Worm (Caenorhabditis elegans): ENCODE measurements around the gene T09A5.4.

T09A5.4 gene

DNA sequence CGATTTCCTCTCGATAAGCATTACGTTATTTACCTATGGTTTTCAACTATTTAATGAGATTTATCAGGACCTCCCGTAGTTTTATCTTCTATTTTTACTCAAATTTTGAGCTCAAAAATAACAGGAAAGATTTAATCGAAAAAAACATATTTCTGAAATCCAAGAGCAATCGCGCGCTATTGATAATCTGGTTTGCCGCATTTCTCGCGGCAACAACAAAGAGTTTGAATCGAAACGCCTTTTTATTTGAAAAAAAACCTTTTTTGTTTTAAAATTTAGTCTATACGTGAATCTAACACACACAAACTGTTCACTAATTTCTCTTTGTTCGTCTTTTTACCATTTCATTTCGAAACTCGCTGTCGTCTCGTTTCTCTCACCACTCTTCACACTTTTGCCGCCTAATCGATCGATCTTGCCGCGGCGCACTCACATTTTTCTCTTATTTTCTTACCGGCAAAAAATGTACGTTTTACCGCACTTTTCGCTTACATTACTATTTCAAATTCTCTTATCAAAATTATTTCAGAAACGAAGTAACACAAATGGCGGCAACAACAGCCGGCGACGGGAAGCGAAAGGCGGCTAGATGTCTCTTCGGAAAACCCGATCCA is 29.7 kb upstream of the T09A5.4 start, which contains the start of gene cki-2:
cki-2 (plus strand) TSS at position 337 of the 614 bp plus-strand sequence.
- TF ChIP-seq ces-1 (GFP tag; optimal IDR thresholded peaks at IDR 0.05): peak; percentile 71
- no peak for TF ChIP-seq ceh-39 (tag; optimal IDR thresholded peaks at IDR 0.05)
- TF ChIP-seq nhr-2 (tag; optimal IDR thresholded peaks at IDR 0.05): no peak
- TF ChIP-seq ceh-83 (GFP tag; optimal IDR thresholded peaks at IDR 0.05): no peak
- TF ChIP-seq mls-2 (tag; optimal IDR thresholded peaks at IDR 0.05): no peak
- no peak for TF ChIP-seq sem-2 (GFP tag; optimal IDR thresholded peaks at IDR 0.05)
- TF ChIP-seq unc-120 (tag; optimal IDR thresholded peaks at IDR 0.05; ENCODE audit: poor library complexity, severe bottlenecking): no peak
- no peak for TF ChIP-seq sptf-1 (tag; optimal IDR thresholded peaks at IDR 0.05)
- peak; percentile 22 for TF ChIP-seq mep-1 (tag; optimal IDR thresholded peaks at IDR 0.05)
- TF ChIP-seq nhr-76 (tag; optimal IDR thresholded peaks at IDR 0.05): no peak
- TF ChIP-seq blmp-1 (tag; optimal IDR thresholded peaks at IDR 0.05): no peak
- TF ChIP-seq mab-5 (tag; optimal IDR thresholded peaks at IDR 0.05): no peak

DNA sequence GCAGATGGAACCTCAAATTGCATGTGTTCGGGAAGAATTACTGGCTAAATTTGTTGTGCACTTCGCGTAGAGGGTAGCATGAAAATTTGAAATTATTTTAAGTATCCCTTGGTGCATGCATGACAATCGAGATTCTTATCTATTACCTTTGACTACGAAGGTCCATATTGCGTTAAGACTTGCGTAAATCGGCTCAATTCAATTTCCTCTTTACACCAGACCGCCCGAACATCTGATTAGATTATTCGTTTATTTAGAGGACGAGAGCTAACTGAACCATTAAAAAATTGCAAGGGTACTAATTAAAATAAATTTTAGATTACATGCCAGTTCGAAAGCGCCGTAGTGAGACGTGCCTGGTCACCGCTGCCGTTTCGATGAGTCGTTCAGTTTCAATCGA is 28.4 kb upstream of the T09A5.4 start:
- TF ChIP-seq lin-32 (GFP tag; optimal IDR thresholded peaks at IDR 0.05): no peak
- no peak for TF ChIP-seq ham-2 (GFP tag; optimal IDR thresholded peaks at IDR 0.05)
- TF ChIP-seq lin-13 (tag; optimal IDR thresholded peaks at IDR 0.05): no peak
- TF ChIP-seq ces-1 (GFP tag; optimal IDR thresholded peaks at IDR 0.05): peak; percentile 87
- TF ChIP-seq hlh-1 (tag; optimal IDR thresholded peaks at IDR 0.05): no peak
- no peak for TF ChIP-seq ceh-83 (GFP tag; optimal IDR thresholded peaks at IDR 0.05)
- no peak for TF ChIP-seq unc-62 (GFP tag; optimal IDR thresholded peaks at IDR 0.05)
- TF ChIP-seq sptf-1 (tag; optimal IDR thresholded peaks at IDR 0.05): no peak
- TF ChIP-seq ztf-11 (tag; optimal IDR thresholded peaks at IDR 0.05): no peak
- peak; percentile 36 for TF ChIP-seq nhr-2 (tag; optimal IDR thresholded peaks at IDR 0.05)
- TF ChIP-seq blmp-1 (tag; optimal IDR thresholded peaks at IDR 0.05): no peak
- no peak for TF ChIP-seq drap-1 (GFP tag; optimal IDR thresholded peaks at IDR 0.05)
- peak; percentile 9 for TF ChIP-seq cnd-1 (tag; optimal IDR thresholded peaks at IDR 0.05)
- TF ChIP-seq snpc-4 (tag; optimal IDR thresholded peaks at IDR 0.05): no peak

DNA sequence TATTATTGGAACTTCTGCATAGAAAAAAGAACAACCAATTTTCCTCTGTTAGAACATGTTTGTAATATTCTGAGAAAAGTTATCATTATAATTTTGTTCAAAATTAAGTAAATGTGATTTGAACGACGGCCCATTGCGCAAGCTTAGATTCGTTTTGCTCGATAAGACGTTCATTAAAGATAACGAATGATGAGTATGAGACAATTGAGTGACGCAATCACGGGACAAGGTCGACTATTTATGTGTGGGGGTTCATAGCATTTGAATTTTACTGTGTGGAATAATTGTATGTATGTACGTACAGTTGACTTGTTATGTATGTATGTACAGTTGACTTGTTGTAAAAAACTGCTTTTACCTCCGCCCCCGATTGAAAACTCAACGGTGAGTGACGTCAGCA is 26.6 kb upstream of the T09A5.4 start:
- TF ChIP-seq nhr-28 (tag; optimal IDR thresholded peaks at IDR 0.05): no peak
- TF ChIP-seq ceh-39 (tag; optimal IDR thresholded peaks at IDR 0.05): no peak
- no peak for TF ChIP-seq tbx-8 (GFP tag; optimal IDR thresholded peaks at IDR 0.05)
- TF ChIP-seq elt-3 (tag; optimal IDR thresholded peaks at IDR 0.05): no peak
- no peak for TF ChIP-seq ztf-11 (tag; optimal IDR thresholded peaks at IDR 0.05)
- peak; percentile 40 for TF ChIP-seq unc-62 (GFP tag; optimal IDR thresholded peaks at IDR 0.05)
- peak; percentile 79 for TF ChIP-seq elt-1 (tag; optimal IDR thresholded peaks at IDR 0.05; ENCODE audit: borderline replicate concordance, insufficient read depth)
- no peak for TF ChIP-seq sptf-1 (tag; optimal IDR thresholded peaks at IDR 0.05)
- no peak for TF ChIP-seq sem-2 (GFP tag; optimal IDR thresholded peaks at IDR 0.05)
- TF ChIP-seq hlh-1 (tag; optimal IDR thresholded peaks at IDR 0.05): no peak
- TF ChIP-seq nhr-12 (tag; optimal IDR thresholded peaks at IDR 0.05): no peak
- TF ChIP-seq nhr-2 (tag; optimal IDR thresholded peaks at IDR 0.05): peak; percentile 39
- no peak for TF ChIP-seq nhr-76 (tag; optimal IDR thresholded peaks at IDR 0.05)
- TF ChIP-seq flh-1 (GFP tag; optimal IDR thresholded peaks at IDR 0.05): no peak
- peak; percentile 82 for TF ChIP-seq zip-8 (tag; optimal IDR thresholded peaks at IDR 0.05)
- no peak for TF ChIP-seq M03D4.4 (tag; optimal IDR thresholded peaks at IDR 0.05)
- no peak for TF ChIP-seq snpc-4 (tag; optimal IDR thresholded peaks at IDR 0.05)

DNA sequence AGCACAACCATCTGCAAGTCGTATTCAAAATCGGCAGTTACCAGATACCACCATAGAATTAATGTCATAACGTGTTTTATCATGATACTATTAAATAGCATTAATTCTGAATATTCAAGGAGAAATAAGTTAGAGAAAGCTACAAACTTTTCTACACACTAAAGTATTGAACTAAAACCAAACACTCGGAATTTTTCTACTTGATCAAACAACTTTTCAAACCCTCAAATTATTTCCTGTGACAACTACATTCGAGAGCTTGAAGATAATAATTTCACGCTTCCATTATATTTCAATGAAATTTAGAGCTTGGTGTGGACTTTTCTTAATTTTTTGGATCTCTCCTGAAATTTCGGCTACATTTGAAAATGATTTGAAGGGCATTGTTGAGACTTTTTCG is 23.5 kb upstream of the T09A5.4 start, which contains the start of gene irld-47:
irld-47 (minus strand) TSS at position 101 of the 400 bp plus-strand sequence.
- TF ChIP-seq mep-1 (tag; optimal IDR thresholded peaks at IDR 0.05) (no peak), mls-2 (tag; optimal IDR thresholded peaks at IDR 0.05) (no peak), elt-1 (tag; optimal IDR thresholded peaks at IDR 0.05; ENCODE audit: borderline replicate concordance, insufficient read depth) (no peak), ztf-11 (tag; optimal IDR thresholded peaks at IDR 0.05) (no peak), unc-120 (tag; optimal IDR thresholded peaks at IDR 0.05; ENCODE audit: poor library complexity, severe bottlenecking) (no peak), bed-3 (GFP tag; optimal IDR thresholded peaks at IDR 0.05) (no peak), sptf-1 (tag; optimal IDR thresholded peaks at IDR 0.05) (no peak), pha-4 (tag; optimal IDR thresholded peaks at IDR 0.05) (no peak), drap-1 (GFP tag; optimal IDR thresholded peaks at IDR 0.05) (no peak), ham-2 (GFP tag; optimal IDR thresholded peaks at IDR 0.05) (no peak), nhr-28 (tag; optimal IDR thresholded peaks at IDR 0.05) (no peak)
